Worm (Caenorhabditis elegans) whole organism, L4/young adult: ENCODE measurements around the gene C35D10.1.

Source experiments
- dao-5 ChIP-seq: sonication (generic microtip); optimal IDR thresholded peaks from 2 replicates; lab custom pipeline; 2016; ENCODE audit warnings: missing genotype, missing genetic modification characterization, moderate library complexity, missing compliant biosample characterization
- him-1 ChIP-seq: sonication (generic microtip); optimal IDR thresholded peaks from 2 replicates; lab custom pipeline; 2016; ENCODE audit warnings: missing genotype, missing genetic modification reagents, missing genetic modification characterization, missing compliant biosample characterization

DNA sequence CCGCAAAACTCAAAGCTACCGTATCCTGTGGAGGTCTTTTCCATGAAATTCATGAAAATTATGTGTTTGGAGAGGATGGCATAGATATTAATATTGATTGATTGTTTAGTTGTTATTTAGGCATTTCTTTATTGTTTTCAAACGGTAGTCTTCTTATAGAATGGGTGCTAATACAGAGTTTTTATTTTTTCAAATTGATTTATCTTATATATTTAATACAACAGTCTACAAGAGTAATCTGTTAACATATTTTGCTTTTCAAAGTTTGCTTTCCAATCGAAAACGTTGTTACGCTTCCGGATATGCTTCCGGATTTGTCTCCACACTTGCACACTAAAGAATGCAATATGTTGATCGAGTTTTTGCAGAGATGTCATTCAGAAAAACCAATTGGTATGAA is 12.8 kb upstream of the C35D10.1 start, which contains the start of gene C35D10.17:
- TF ChIP-seq dao-5 (tag; lab: Kevin White, UChicago), result no peak
- TF ChIP-seq him-1 (tag; lab: Kevin White, UChicago), result no peak
